Fruit fly (Drosophila melanogaster): ENCODE results near the gene CG43739.

The CG43739 gene

DNA sequence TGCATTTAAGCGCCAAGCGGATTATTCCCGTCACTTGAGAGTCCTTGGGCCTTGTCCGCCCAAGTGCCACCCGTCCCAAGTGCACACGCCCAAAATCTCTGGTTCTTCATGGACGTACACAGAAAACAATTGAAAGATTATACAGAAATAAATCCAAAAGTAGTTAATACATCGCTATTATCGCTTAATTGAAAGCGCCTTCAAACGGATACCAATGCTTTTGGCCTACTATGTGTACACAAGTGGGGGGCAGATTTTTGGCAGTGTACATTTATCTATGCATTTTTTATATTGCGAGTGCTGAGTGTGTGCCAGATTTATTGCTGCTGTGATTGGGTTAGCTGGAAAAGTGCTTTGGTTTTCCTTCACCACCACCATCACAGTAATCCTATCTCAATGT, 29.9 kb upstream of the CG43739 start:
- TF ChIP-seq unpg (GFP tag; optimal IDR thresholded peaks at IDR 0.05) (peak; percentile 5), CG15601 (tag; optimal IDR thresholded peaks at IDR 0.05) (no peak), CG9727 (GFP tag; optimal IDR thresholded peaks at IDR 0.05) (peak; percentile 14), CG14710 (tag; optimal IDR thresholded peaks at IDR 0.05) (peak; percentile 4), CG17359 (tag; optimal IDR thresholded peaks at IDR 0.05) (peak; percentile 14), CG2678 (tag; optimal IDR thresholded peaks at IDR 0.05) (peak; percentile 8), CG30403 (GFP tag; optimal IDR thresholded peaks at IDR 0.05) (peak; percentile 27), CG6813 (GFP tag; optimal IDR thresholded peaks at IDR 0.05) (no peak), CG8388 (GFP tag; optimal IDR thresholded peaks at IDR 0.05) (peak; percentile 35), ems (GFP tag; optimal IDR thresholded peaks at IDR 0.05) (peak; percentile 3), CG12659 (GFP tag; optimal IDR thresholded peaks at IDR 0.05) (no peak), CG17361 (GFP tag; IDR thresholded peaks at IDR 0.05) (0 out of 3 replicates have a peak, but pooled peaks have one; percentile 9), Dref (GFP tag; IDR thresholded peaks at IDR 0.05) (no peak), pum (GFP tag; optimal IDR thresholded peaks at IDR 0.05) (peak; percentile 23), ranshi (GFP tag; IDR thresholded peaks at IDR 0.05) (peak; percentile 29; the same call in 1 of the 2 replicates), dysf (GFP tag; IDR thresholded peaks at IDR 0.05) (0 out of 3 replicates have a peak, but pooled peaks have one; percentile 45), gem (tag; optimal IDR thresholded peaks at IDR 0.05) (peak; percentile 44), Gug (GFP tag; IDR thresholded peaks at IDR 0.05) (peak; percentile 3; the same call in 1 of the 4 replicates), CG7839 (tag; optimal IDR thresholded peaks at IDR 0.05) (peak; percentile 37), grn (GFP tag; optimal IDR thresholded peaks at IDR 0.05) (no peak), sens-2 (GFP tag; IDR thresholded peaks at IDR 0.05) (0 out of 2 replicates have a peak, but pooled peaks have one; percentile 14), CG11504 (tag; optimal IDR thresholded peaks at IDR 0.05) (peak; percentile 26), CG2712 (tag; optimal IDR thresholded peaks at IDR 0.05) (peak; percentile 34), wdn (GFP tag; IDR thresholded peaks at IDR 0.05) (0 out of 2 replicates have a peak, but pooled peaks have one; percentile 12), ssp (GFP tag; IDR thresholded peaks at IDR 0.05) (0 out of 2 replicates have a peak, but pooled peaks have one; percentile 8), phol (tag; optimal IDR thresholded peaks at IDR 0.05) (peak; percentile 33), ci (GFP tag; IDR thresholded peaks at IDR 0.05) (peak; percentile 67), CG17328 (GFP tag; IDR thresholded peaks at IDR 0.05) (peak; percentile 12; the same call in 1 of the 2 replicates), hth (optimal IDR thresholded peaks at IDR 0.05) (no peak), CG10147 (GFP tag; optimal IDR thresholded peaks at IDR 0.05) (no peak), sisA (GFP tag; IDR thresholded peaks at IDR 0.05) (peak; percentile 39; the same call in 1 of the 2 replicates), E2f1 (GFP tag; IDR thresholded peaks at IDR 0.05) (no peak), Aef1 (GFP tag; IDR thresholded peaks at IDR 0.05) (no peak), bsh (GFP tag; optimal IDR thresholded peaks at IDR 0.05) (peak in 1 of 2 experiments; percentile 39), kay (GFP tag; optimal IDR thresholded peaks at IDR 0.05) (no peak), CG1603 (tag; optimal IDR thresholded peaks at IDR 0.05) (peak; percentile 45), sens (GFP tag) (peak; percentile 81), az2 (GFP tag; optimal IDR thresholded peaks at IDR 0.05) (peak; percentile 18), prd (optimal IDR thresholded peaks at IDR 0.05) (no peak), prd (GFP tag; IDR thresholded peaks at IDR 0.05) (peak; percentile 39; the same call in 1 of the 3 replicates), Xbp1 (GFP tag; optimal IDR thresholded peaks at IDR 0.05) (peak; percentile 16), dpn (GFP tag; optimal IDR thresholded peaks at IDR 0.05) (peak; percentile 13 to 14), Oli (tag; optimal IDR thresholded peaks at IDR 0.05) (peak; percentile 2), CG1602 (GFP tag; optimal IDR thresholded peaks at IDR 0.05) (peak; percentile 13), CG10366 (GFP tag; IDR thresholded peaks at IDR 0.05) (peak; percentile 31; the same call in 1 of the 2 replicates), Bgb (GFP tag; IDR thresholded peaks at IDR 0.05; ENCODE audit: partially characterized antibody) (no peak), Sox102F (GFP tag; optimal IDR thresholded peaks at IDR 0.05) (peak; percentile 47), CG32767 (GFP tag; IDR thresholded peaks at IDR 0.05) (no peak), CG4820 (GFP tag; optimal IDR thresholded peaks at IDR 0.05) (peak; percentile 21), nmo (GFP tag; optimal IDR thresholded peaks at IDR 0.05) (peak; percentile 12)
